Worm (Caenorhabditis elegans): Measurements from ENCODE around the gene ges-1.

DNA sequence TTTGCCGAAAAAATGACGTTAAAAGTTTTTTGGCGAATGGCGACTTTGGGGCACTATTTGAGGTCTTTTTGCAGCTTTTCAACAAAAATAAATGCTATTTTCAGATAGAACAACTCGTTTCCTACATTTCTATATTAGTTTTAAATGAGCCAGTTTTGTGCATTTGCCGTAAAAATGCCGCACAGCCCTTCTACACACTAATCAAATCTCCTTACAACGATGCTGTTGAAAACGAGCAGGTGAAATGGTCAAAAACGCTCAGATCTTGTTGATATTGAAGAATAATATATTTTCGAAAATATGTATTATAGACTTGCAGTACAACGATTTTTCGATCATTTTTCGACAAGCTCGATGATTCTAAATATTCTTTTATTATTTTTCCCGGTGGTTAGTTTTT, 22.8 kb upstream of the ges-1 start, which contains the start of gene chil-14:
- TF ChIP-seq pha-4 (tag; optimal IDR thresholded peaks at IDR 0.05) (no peak), nhr-11 (tag; optimal IDR thresholded peaks at IDR 0.05) (no peak), nhr-25 (tag; optimal IDR thresholded peaks at IDR 0.05) (no peak), ama-1 (optimal IDR thresholded peaks at IDR 0.05) (no peak)
